Worm (Caenorhabditis elegans): ENCODE results near the gene srd-54.
A peak's percentile ranks its signal among the peaks of the same experiment; 100 is the strongest.

srd-54 gene

ce11 chrII:7432327-7432726 is at the start of gene srd-54:
Gene srd-54, plus strand, starts transcription at chrII:7432627.
- TF ChIP-seq flt-1 (GFP tag; IDR thresholded peaks at IDR 0.05) (no peak), sea-1 (GFP tag; conservative IDR thresholded peaks at IDR 0.05) (no peak), hmbx-1 (tag; optimal IDR thresholded peaks at IDR 0.05) (no peak), tbx-11 (GFP tag; IDR thresholded peaks at IDR 0.05) (no peak), hnd-1 (tag; optimal IDR thresholded peaks at IDR 0.05) (no peak), aly-1 (tag; optimal IDR thresholded peaks at IDR 0.05) (no peak), hmg-4 (GFP tag; optimal IDR thresholded peaks at IDR 0.05) (no peak), F13C5.2 (tag; optimal IDR thresholded peaks at IDR 0.05) (no peak), ceh-36 (tag; optimal IDR thresholded peaks at IDR 0.05) (no peak), B0310.2 (tag; optimal IDR thresholded peaks at IDR 0.05) (no peak), pes-1 (GFP tag; IDR thresholded peaks at IDR 0.05) (no peak), ceh-13 (GFP tag; optimal IDR thresholded peaks at IDR 0.05) (no peak), scrt-1 (GFP tag; IDR thresholded peaks at IDR 0.05) (no peak), ets-7 (tag; optimal IDR thresholded peaks at IDR 0.05) (no peak)

DNA sequence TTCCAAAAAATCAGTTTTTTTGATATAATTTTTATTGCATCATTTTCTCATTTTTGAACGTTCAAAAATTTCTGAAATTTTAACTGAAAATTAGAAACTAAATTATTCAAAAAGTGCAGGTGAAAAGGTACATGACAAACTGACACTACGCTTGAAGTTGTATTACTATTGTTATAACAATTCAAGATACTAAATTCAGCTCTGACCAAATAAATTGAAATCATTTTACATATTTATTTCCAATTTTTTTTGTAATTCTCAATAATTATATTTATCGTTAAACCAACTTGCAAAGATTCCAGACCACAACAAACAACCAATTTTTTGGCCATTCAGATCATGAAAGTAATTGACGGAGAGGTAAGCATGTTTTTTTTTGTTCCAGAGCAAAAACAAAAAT is 47.0 kb upstream of the srd-54 start, which contains the start of gene sre-3:
Gene sre-3, plus strand, starts transcription at position 301 of the 400 bp plus-strand sequence.
- TF ChIP-seq hnd-1 (tag; optimal IDR thresholded peaks at IDR 0.05): no peak
- no peak for TF ChIP-seq tbx-37 (GFP tag; conservative IDR thresholded peaks at IDR 0.05)
- no peak for TF ChIP-seq ets-7 (tag; optimal IDR thresholded peaks at IDR 0.05)
- no peak for TF ChIP-seq scrt-1 (GFP tag; IDR thresholded peaks at IDR 0.05)
- TF ChIP-seq tra-4 (tag; optimal IDR thresholded peaks at IDR 0.05): no peak
- no peak for TF ChIP-seq aly-1 (tag; optimal IDR thresholded peaks at IDR 0.05)
- TF ChIP-seq ama-1 (optimal IDR thresholded peaks at IDR 0.05): no peak
- no peak for TF ChIP-seq F13C5.2 (tag; optimal IDR thresholded peaks at IDR 0.05)
- TF ChIP-seq B0310.2 (tag; optimal IDR thresholded peaks at IDR 0.05): no peak
- TF ChIP-seq ceh-36 (tag; optimal IDR thresholded peaks at IDR 0.05): no peak
- no peak for TF ChIP-seq tbx-11 (GFP tag; IDR thresholded peaks at IDR 0.05)
- TF ChIP-seq ceh-13 (GFP tag; optimal IDR thresholded peaks at IDR 0.05): no peak
- TF ChIP-seq sea-1 (GFP tag; conservative IDR thresholded peaks at IDR 0.05): no peak
- TF ChIP-seq flt-1 (GFP tag; IDR thresholded peaks at IDR 0.05): no peak
- no peak for TF ChIP-seq hmg-4 (GFP tag; optimal IDR thresholded peaks at IDR 0.05)
- TF ChIP-seq hmbx-1 (tag; optimal IDR thresholded peaks at IDR 0.05): no peak
- no peak for TF ChIP-seq pes-1 (GFP tag; IDR thresholded peaks at IDR 0.05)

ce11 chrII:7390335-7390734 is 42.1 kb upstream of the srd-54 start:
- TF ChIP-seq pes-1 (GFP tag; IDR thresholded peaks at IDR 0.05) (no peak), flt-1 (GFP tag; IDR thresholded peaks at IDR 0.05) (no peak), tra-4 (tag; optimal IDR thresholded peaks at IDR 0.05) (no peak), ets-7 (tag; optimal IDR thresholded peaks at IDR 0.05) (no peak), tbx-37 (GFP tag; conservative IDR thresholded peaks at IDR 0.05) (no peak), tbx-11 (GFP tag; IDR thresholded peaks at IDR 0.05) (no peak), hmg-4 (GFP tag; optimal IDR thresholded peaks at IDR 0.05) (no peak), F13C5.2 (tag; optimal IDR thresholded peaks at IDR 0.05) (no peak), ama-1 (optimal IDR thresholded peaks at IDR 0.05) (no peak), hnd-1 (tag; optimal IDR thresholded peaks at IDR 0.05) (no peak)

- TF ChIP-seq tra-4 (tag; optimal IDR thresholded peaks at IDR 0.05): no peak
- peak; percentile 50 for TF ChIP-seq F13C5.2 (tag; optimal IDR thresholded peaks at IDR 0.05)
Measured at ce11 chrII:7392052-7392694, 40.3 kb upstream of the srd-54 start.

DNA sequence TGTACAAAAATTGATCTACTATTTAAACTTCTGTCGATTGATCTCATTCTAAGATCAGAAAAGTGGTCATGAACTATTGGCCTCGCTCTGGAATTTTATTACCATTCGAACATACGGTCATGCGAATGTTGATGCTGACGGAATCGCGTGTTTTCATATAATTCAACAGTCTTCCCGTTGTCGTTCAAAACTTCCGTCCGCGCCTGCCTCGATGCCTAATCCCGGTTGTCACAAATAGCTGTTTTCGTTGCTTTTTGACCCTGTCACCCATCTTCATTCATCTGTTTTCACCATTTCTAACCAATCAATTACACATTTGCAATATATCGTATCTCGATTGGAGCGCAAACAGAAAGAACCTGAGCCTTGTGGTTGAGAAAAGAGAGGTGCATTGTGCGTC is 39.0 kb upstream of the srd-54 start:
- TF ChIP-seq scrt-1 (GFP tag; IDR thresholded peaks at IDR 0.05) (no peak), ceh-13 (GFP tag; optimal IDR thresholded peaks at IDR 0.05) (no peak), tbx-37 (GFP tag; conservative IDR thresholded peaks at IDR 0.05) (no peak), F13C5.2 (tag; optimal IDR thresholded peaks at IDR 0.05) (no peak), hmg-4 (GFP tag; optimal IDR thresholded peaks at IDR 0.05) (no peak), aly-1 (tag; optimal IDR thresholded peaks at IDR 0.05) (no peak), ceh-36 (tag; optimal IDR thresholded peaks at IDR 0.05) (no peak), tbx-11 (GFP tag; IDR thresholded peaks at IDR 0.05) (no peak), tra-4 (tag; optimal IDR thresholded peaks at IDR 0.05) (no peak), hnd-1 (tag; optimal IDR thresholded peaks at IDR 0.05) (no peak), pes-1 (GFP tag; IDR thresholded peaks at IDR 0.05) (no peak), ets-7 (tag; optimal IDR thresholded peaks at IDR 0.05) (no peak), sea-1 (GFP tag; conservative IDR thresholded peaks at IDR 0.05) (no peak), flt-1 (GFP tag; IDR thresholded peaks at IDR 0.05) (no peak), hmbx-1 (tag; optimal IDR thresholded peaks at IDR 0.05) (no peak), B0310.2 (tag; optimal IDR thresholded peaks at IDR 0.05) (no peak), ama-1 (optimal IDR thresholded peaks at IDR 0.05) (no peak)

- TF ChIP-seq tbx-37 (GFP tag; conservative IDR thresholded peaks at IDR 0.05) (no peak), sea-1 (GFP tag; conservative IDR thresholded peaks at IDR 0.05) (no peak), B0310.2 (tag; optimal IDR thresholded peaks at IDR 0.05) (no peak), ceh-36 (tag; optimal IDR thresholded peaks at IDR 0.05) (no peak), ets-7 (tag; optimal IDR thresholded peaks at IDR 0.05) (no peak), ama-1 (optimal IDR thresholded peaks at IDR 0.05) (no peak), pes-1 (GFP tag; IDR thresholded peaks at IDR 0.05) (no peak), ceh-13 (GFP tag; optimal IDR thresholded peaks at IDR 0.05) (no peak), aly-1 (tag; optimal IDR thresholded peaks at IDR 0.05) (no peak), hmg-4 (GFP tag; optimal IDR thresholded peaks at IDR 0.05) (no peak), tra-4 (tag; optimal IDR thresholded peaks at IDR 0.05) (no peak), hmbx-1 (tag; optimal IDR thresholded peaks at IDR 0.05) (no peak), hnd-1 (tag; optimal IDR thresholded peaks at IDR 0.05) (no peak), scrt-1 (GFP tag; IDR thresholded peaks at IDR 0.05) (no peak), flt-1 (GFP tag; IDR thresholded peaks at IDR 0.05) (no peak), tbx-11 (GFP tag; IDR thresholded peaks at IDR 0.05) (no peak), F13C5.2 (tag; optimal IDR thresholded peaks at IDR 0.05) (no peak)
Measured at ce11 chrII:7393922-7394689, 38.3 kb upstream of the srd-54 start.

DNA sequence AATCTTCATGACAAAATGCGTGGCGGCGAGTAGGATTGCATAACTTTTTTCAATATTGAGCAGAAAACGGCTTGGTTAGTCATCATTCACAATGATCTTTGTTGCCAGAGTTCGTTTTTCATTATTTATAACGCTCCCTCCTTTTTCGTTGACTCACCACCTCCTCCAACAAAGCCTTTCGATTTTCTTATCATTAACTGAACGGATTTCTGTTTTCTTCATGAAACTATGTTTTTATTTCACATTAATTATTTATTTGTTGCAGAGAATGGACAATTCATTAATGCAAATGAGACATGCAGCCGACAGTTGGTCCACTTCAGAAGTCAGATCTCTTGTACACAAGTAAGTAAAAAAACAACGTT is 37.8 kb upstream of the srd-54 start, which contains the start of gene bath-44:
Gene bath-44, plus strand, starts transcription at position 266 of the 365 bp plus-strand sequence.
- no peak for TF ChIP-seq hmg-4 (GFP tag; optimal IDR thresholded peaks at IDR 0.05)
- TF ChIP-seq tra-4 (tag; optimal IDR thresholded peaks at IDR 0.05): no peak
- no peak for TF ChIP-seq flt-1 (GFP tag; IDR thresholded peaks at IDR 0.05)
- no peak for TF ChIP-seq ceh-13 (GFP tag; optimal IDR thresholded peaks at IDR 0.05)
- no peak for TF ChIP-seq hmbx-1 (tag; optimal IDR thresholded peaks at IDR 0.05)
- TF ChIP-seq sea-1 (GFP tag; conservative IDR thresholded peaks at IDR 0.05): no peak
- TF ChIP-seq scrt-1 (GFP tag; IDR thresholded peaks at IDR 0.05): no peak
- no peak for TF ChIP-seq tbx-11 (GFP tag; IDR thresholded peaks at IDR 0.05)
- TF ChIP-seq B0310.2 (tag; optimal IDR thresholded peaks at IDR 0.05): no peak
- TF ChIP-seq pes-1 (GFP tag; IDR thresholded peaks at IDR 0.05): no peak
- TF ChIP-seq ceh-36 (tag; optimal IDR thresholded peaks at IDR 0.05): no peak
- no peak for TF ChIP-seq aly-1 (tag; optimal IDR thresholded peaks at IDR 0.05)
- no peak for TF ChIP-seq ama-1 (optimal IDR thresholded peaks at IDR 0.05)
- no peak for TF ChIP-seq tbx-37 (GFP tag; conservative IDR thresholded peaks at IDR 0.05)
- no peak for TF ChIP-seq F13C5.2 (tag; optimal IDR thresholded peaks at IDR 0.05)
- TF ChIP-seq hnd-1 (tag; optimal IDR thresholded peaks at IDR 0.05): no peak
- no peak for TF ChIP-seq ets-7 (tag; optimal IDR thresholded peaks at IDR 0.05)

Data from whole organism, early embryonic.